Worm (Caenorhabditis elegans) whole organism, L3 larva: ENCODE measurements around the gene F27D9.2.

Source experiments
- R02D3.7 ChIP-seq: fragments of 150-350 bp; optimal IDR thresholded peaks from 2 replicates; lab custom pipeline; 2014; ENCODE audit warnings: missing biosample characterization, missing genetic modification characterization
- ZK546.5 ChIP-seq: sonication (generic microtip); optimal IDR thresholded peaks from 2 replicates; lab custom pipeline; 2017; ENCODE audit warnings: missing biosample characterization, missing genetic modification characterization
- aly-2 ChIP-seq: fragments of 150-350 bp; optimal IDR thresholded peaks from 2 replicates; lab custom pipeline; 2014; ENCODE audit warnings: missing biosample characterization, missing genetic modification characterization
- ceh-16 ChIP-seq: sonication (generic microtip); optimal IDR thresholded peaks from 2 replicates; lab custom pipeline; 2017; ENCODE audit warnings: missing biosample characterization, missing genetic modification characterization
- ceh-9 ChIP-seq: sonication (generic microtip); optimal IDR thresholded peaks from 2 replicates; lab custom pipeline; 2018; ENCODE audit warnings: missing biosample characterization, missing genetic modification characterization
- egl-27 ChIP-seq: sonication (generic microtip); optimal IDR thresholded peaks from 4 replicates; lab custom pipeline; 2017; ENCODE audit warnings: missing biosample characterization, missing genetic modification reagents, missing genetic modification characterization
- egl-5 ChIP-seq: fragments of 150-350 bp; optimal IDR thresholded peaks from 2 replicates; lab custom pipeline; 2017; ENCODE audit warnings: missing biosample characterization, missing genetic modification reagents, missing genetic modification characterization, inconsistent platforms
- elt-2 ChIP-seq: sonication (generic microtip); optimal IDR thresholded peaks from 2 replicates; lab custom pipeline; 2016; ENCODE audit warnings: missing genetic modification reagents, mild to moderate bottlenecking, missing genetic modification characterization, missing compliant biosample characterization
- eor-1 ChIP-seq, 2 experiments: fragments of 150-350 bp; optimal IDR thresholded peaks; 2 replicates each; lab custom pipeline; 2014 to 2018; ENCODE audit warnings: missing biosample characterization in 2 of 2, missing genetic modification characterization in 2 of 2
- fkh-10 ChIP-seq: sonication (generic microtip); optimal IDR thresholded peaks from 2 replicates; lab custom pipeline; 2017; ENCODE audit warnings: missing biosample characterization, missing genetic modification reagents, missing genetic modification characterization
- hmg-11 ChIP-seq: sonication (generic microtip); optimal IDR thresholded peaks from 2 replicates; lab custom pipeline; 2016; ENCODE audit warnings: missing genetic modification characterization, missing compliant biosample characterization
- lin-39 ChIP-seq: fragments of 150-350 bp; optimal IDR thresholded peaks from 2 replicates; lab custom pipeline; 2018; ENCODE audit warnings: missing biosample characterization, missing genetic modification reagents, missing genetic modification characterization
- lsy-12 ChIP-seq: sonication (generic microtip); optimal IDR thresholded peaks from 2 replicates; lab custom pipeline; 2016; ENCODE audit warnings: mild to moderate bottlenecking, missing genetic modification characterization, missing compliant biosample characterization
- mdl-1 ChIP-seq: fragments of 150-350 bp; optimal IDR thresholded peaks from 2 replicates; lab custom pipeline; 2014; ENCODE audit warnings: missing biosample characterization, missing genetic modification characterization
- nfya-1 ChIP-seq: sonication (generic microtip); optimal IDR thresholded peaks from 2 replicates; lab custom pipeline; 2017; ENCODE audit warnings: missing genetic modification characterization, mild to moderate bottlenecking, missing compliant biosample characterization, antibody characterized with exemption, moderate library complexity; ENCODE audit not compliant: insufficient read depth
- nhr-237 ChIP-seq: fragments of 150-350 bp; optimal IDR thresholded peaks from 2 replicates; lab custom pipeline; 2014; ENCODE audit warnings: missing biosample characterization, missing genetic modification characterization
- nhr-43 ChIP-seq: sonication (generic microtip); optimal IDR thresholded peaks from 2 replicates; lab custom pipeline; 2016; ENCODE audit warnings: mild to moderate bottlenecking, missing genetic modification characterization, missing compliant biosample characterization; ENCODE audit not compliant: poor library complexity, severe bottlenecking
- nhr-76 ChIP-seq: fragments of 150-350 bp; sonication (generic microtip); optimal IDR thresholded peaks from 5 replicates; lab custom pipeline; 2014; ENCODE audit warnings: missing biosample characterization, missing genetic modification characterization
- nhr-77 ChIP-seq: fragments of 150-350 bp; optimal IDR thresholded peaks from 2 replicates; lab custom pipeline; 2014; ENCODE audit warnings: missing biosample characterization, missing genetic modification characterization
- pha-4 ChIP-seq: fragments of 150-350 bp; optimal IDR thresholded peaks from 2 replicates; lab custom pipeline; 2014; ENCODE audit warnings: missing biosample characterization, missing genetic modification reagents, missing genetic modification characterization
- pqm-1 ChIP-seq: fragments of 150-350 bp; optimal IDR thresholded peaks from 2 replicates; lab custom pipeline; 2017; ENCODE audit warnings: missing biosample characterization, missing genetic modification characterization, inconsistent platforms
- unc-39 ChIP-seq: sonication (generic microtip); optimal IDR thresholded peaks from 4 replicates; lab custom pipeline; 2017; ENCODE audit warnings: missing biosample characterization, missing genetic modification characterization
- unc-62 ChIP-seq: fragments of 150-350 bp; sonication (generic microtip); optimal IDR thresholded peaks from 4 replicates; lab custom pipeline; 2014; ENCODE audit warnings: missing biosample characterization, missing genetic modification reagents, missing genetic modification characterization

Gene F27D9.2

DNA sequence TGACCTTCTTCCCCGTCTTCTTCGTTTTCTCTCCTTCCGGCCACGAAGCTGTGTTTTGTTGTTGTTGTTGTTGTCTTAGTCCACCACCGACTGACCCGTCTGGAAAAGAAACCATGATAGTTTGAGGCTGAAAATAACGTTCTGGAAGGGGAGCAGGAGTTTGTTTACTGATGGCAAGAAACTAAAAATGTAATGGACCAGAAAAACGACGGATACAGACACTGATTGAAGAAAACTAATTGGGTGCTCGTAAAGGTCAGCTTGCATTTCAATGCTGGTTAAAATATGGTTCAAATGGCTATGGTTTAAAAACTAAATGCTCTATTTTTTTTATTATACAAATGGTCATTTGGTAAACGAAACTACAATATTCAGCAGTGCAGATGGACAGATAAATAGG lies 27.5 kb upstream of the F27D9.2 start, which contains the start of gene F26A10.2:
TSS of gene F26A10.2 (minus strand) at position 101 of the 400 bp plus-strand sequence.
- TF ChIP-seq aly-2 (no peak), lin-39 (peak; percentile 40)

DNA sequence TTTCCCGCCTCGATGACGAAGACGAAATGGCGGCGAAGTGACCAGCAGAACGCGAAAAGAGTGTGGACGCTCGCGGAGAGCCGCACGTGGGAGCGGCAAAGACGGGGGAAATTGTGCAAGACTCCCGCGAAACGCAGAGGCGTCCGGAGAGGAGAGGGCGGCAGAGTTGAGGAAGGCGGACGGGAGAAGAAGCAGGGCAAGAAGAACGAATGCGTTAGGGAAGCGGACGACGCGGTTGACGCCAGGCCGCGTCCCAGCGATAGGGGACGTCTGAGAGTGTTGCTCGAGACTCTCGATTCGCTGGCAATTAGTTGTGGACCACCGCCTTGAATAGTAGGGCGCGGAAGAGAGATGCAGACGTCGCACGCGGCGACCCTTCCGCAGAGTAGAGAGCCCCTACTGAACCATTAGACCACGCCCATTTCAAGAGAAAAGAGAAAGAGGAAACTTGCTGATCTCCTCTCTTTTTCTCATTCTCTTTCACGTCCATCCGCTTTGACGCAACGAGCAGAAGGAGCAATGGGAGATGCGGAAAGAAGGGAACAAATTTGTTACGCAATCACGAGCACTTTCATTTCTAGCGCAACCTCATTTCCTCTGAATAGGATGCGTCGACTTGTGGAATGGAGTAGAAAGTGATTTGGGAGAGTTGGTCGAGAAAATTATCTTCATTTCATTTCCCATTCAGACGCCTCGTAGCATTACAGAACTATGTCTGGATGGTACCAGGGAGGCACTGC lies 21.4 kb upstream of the F27D9.2 start:
- TF ChIP-seq nhr-43 (tag; lab: Kevin White, UChicago): no peak
- TF ChIP-seq eor-1 (tag; optimal IDR thresholded peaks at IDR 0.05; lab: Kevin White, UChicago): no peak
- peak; percentile 46 for TF ChIP-seq hmg-11 (tag; lab: Kevin White, UChicago)
- TF ChIP-seq lin-39: peak; percentile 14
- TF ChIP-seq nhr-76 (tag; lab: Kevin White, UChicago): no peak
- TF ChIP-seq fkh-10 (GFP tag; lab: Kevin White, UChicago): no peak
- peak; percentile 43 for TF ChIP-seq nfya-1 (tag; lab: Kevin White, UChicago)
- no peak for TF ChIP-seq ceh-16 (tag; lab: Kevin White, UChicago)

DNA sequence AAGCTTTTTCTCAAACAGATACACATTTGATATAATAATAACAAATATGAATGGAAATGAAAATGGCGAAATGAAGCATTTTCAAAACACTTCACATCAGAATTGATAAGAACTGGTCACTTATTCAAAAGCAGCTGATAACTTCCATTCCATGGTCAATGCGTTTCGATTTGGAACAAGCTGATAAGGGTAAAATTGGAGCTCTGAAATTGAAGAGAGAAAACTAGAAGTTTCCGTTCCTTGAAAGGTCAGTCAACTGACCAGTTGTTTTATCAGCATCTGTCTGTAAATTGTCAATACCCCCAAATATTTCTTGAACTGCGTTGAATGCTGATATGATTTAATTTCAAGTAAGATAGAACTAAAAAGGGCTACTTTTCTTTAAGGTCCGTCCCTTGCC lies 20.5 kb upstream of the F27D9.2 start:
- TF ChIP-seq ZK546.5 (tag; lab: Kevin White, UChicago) (no peak), nhr-237 (tag; lab: Kevin White, UChicago) (no peak), nhr-43 (tag; lab: Kevin White, UChicago) (no peak), ceh-16 (tag; lab: Kevin White, UChicago) (no peak), eor-1 (tag; optimal IDR thresholded peaks at IDR 0.05; lab: Kevin White, UChicago) (no peak), pqm-1 (tag; lab: Kevin White, UChicago) (peak; percentile 24), elt-2 (tag; lab: Kevin White, UChicago) (peak; percentile 39), egl-5 (tag; lab: Kevin White, UChicago) (no peak), pha-4 (peak; percentile 22), unc-62 (GFP tag; lab: Kevin White, UChicago) (no peak), nhr-77 (tag; lab: Kevin White, UChicago) (no peak), ceh-9 (tag; lab: Kevin White, UChicago) (no peak), lsy-12 (no peak), nfya-1 (tag; lab: Kevin White, UChicago) (no peak)

DNA sequence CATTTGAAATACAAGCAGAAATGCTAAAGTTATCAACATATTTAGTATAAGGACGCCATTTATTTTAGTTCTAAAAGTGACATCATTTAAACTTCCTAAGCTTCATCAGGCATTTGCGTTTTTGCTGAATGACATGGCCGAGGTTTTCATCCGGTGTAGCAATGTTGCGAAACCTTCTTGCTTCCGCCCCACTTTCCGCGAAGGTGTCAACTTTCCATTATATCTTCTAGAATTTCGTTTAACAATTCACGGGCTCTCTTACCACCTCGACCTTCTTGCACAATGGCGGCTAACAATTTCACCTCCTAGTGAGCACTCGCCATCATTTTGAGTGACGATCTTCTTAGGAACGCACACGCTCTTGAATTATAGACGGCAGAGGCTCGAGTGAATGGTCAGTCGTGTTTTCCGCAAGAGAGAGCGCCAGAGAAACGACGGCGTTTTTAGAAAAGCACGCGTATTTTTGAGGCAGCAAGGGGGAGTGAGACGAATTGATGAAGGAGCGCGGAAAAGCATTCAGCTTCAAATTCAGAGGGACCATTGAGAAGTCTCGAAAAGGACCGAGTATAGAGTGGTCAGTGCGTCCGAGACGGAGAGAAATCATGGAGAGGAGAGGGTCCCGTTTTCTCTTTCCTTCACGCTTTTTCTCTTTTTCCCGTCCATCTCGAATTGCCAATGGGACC lies 18.9 kb upstream of the F27D9.2 start:
- TF ChIP-seq nfya-1 (tag; lab: Kevin White, UChicago) (peak; percentile 73), hmg-11 (tag; lab: Kevin White, UChicago) (peak; percentile 19), mdl-1 (tag; lab: Kevin White, UChicago) (peak; percentile 28), unc-62 (GFP tag; lab: Kevin White, UChicago) (no peak), elt-2 (tag; lab: Kevin White, UChicago) (no peak), lin-39 (peak; percentile 50)

DNA sequence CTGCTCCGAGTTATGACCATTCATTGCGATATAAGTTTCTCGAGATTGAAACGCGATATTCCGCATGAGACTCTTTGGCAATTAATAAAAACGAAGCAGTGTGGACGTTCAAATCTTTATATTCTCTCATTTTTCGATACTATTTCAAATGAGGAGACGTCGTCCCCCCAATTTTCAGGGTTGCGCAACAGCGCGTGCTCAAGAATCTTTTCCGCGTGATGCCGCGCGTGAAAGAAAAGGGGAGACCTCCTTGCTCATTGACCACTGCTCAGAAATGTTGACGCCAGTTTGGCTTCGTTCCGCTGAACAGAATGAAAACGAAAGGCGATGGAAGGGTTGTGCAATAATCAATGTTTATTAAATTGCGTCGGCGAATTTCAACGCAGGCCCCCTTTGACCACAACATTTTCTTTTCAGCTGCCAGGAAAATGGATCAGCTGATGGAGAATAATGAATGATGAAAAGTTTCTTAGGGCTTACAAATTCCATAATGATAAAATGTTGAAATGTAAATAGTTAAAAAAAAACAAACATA lies 17.3 kb upstream of the F27D9.2 start:
- no peak for TF ChIP-seq hmg-11 (tag; lab: Kevin White, UChicago)
- peak; percentile 42 for TF ChIP-seq nfya-1 (tag; lab: Kevin White, UChicago)
- TF ChIP-seq, all 47 proteins: peak for 1

DNA sequence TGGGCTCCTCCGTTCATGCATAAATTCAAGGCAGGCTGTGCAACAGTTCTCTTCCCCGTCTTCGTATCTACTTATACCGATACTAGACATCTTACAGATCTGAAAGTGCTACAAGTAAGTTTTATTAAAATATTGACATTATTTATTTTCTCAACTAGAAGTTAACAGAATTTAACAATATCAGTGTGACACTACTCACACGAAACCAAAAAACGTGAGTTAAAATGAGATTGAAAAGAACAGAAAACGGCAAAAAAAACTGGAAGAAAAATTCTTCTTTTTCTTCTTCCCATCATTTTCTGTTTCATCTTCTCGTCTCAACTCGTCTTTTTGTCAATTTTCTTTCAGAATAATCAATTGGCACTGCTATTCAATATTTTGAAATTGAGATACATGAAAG lies 15.9 kb upstream of the F27D9.2 start, which contains the start of gene F27D9.12:
TSS of gene F27D9.12 (minus strand) at position 101 of the 400 bp plus-strand sequence.
- TF ChIP-seq pha-4 (no peak), unc-39 (tag; lab: Kevin White, UChicago) (no peak), eor-1 (tag; optimal IDR thresholded peaks at IDR 0.05; lab: Kevin White, UChicago) (no peak), egl-27 (no peak), R02D3.7 (tag; lab: Kevin White, UChicago) (no peak)
